Fruit fly (Drosophila melanogaster) whole organism, embryonic: ENCODE data around the gene RfC3.

Experiments used
- Abd-B ChIP-seq: fragments of 200-800 bp; sonication (Bioruptor generic); optimal IDR thresholded peaks from 2 replicates; lab custom pipeline; 2018; ENCODE audit warnings: missing biosample characterization, mild to moderate bottlenecking, missing genetic modification characterization, moderate library complexity
- Bgb ChIP-seq: fragments of 200-800 bp; sonication (Bioruptor generic); IDR thresholded peaks from 2 replicates; pipeline ENCODE4 v1.3.6; 2022; ENCODE audit warnings: missing biosample characterization, missing genetic modification characterization; ENCODE audit not compliant: partially characterized antibody
- CG11085 ChIP-seq: fragments of 200-800 bp; sonication (Bioruptor generic); IDR thresholded peaks from 2 replicates; pipeline ENCODE4 v1.3.6; 2022; ENCODE audit warnings: missing biosample characterization, missing genetic modification characterization
- CG11456 ChIP-seq: fragments of 200-800 bp; sonication (Bioruptor generic); IDR thresholded peaks from 3 replicates; pipeline ENCODE4 v1.3.6; 2022; ENCODE audit warnings: missing biosample characterization, missing genetic modification characterization
- CG11560 ChIP-seq: fragments of 200-800 bp; sonication (Bioruptor generic); IDR thresholded peaks from 3 replicates; pipeline ENCODE4 v1.3.6; 2022; ENCODE audit warnings: missing biosample characterization, missing genetic modification characterization
- CG12071 ChIP-seq: fragments of 200-800 bp; sonication (Bioruptor generic); optimal IDR thresholded peaks from 3 replicates; lab custom pipeline; 2018; ENCODE audit warnings: missing biosample characterization, mild to moderate bottlenecking, missing genetic modification characterization
- CG12104 ChIP-seq: fragments of 200-800 bp; sonication (Bioruptor generic); optimal IDR thresholded peaks from 3 replicates; lab custom pipeline; 2016; ENCODE audit warnings: missing biosample characterization, missing genetic modification characterization
- CG14667 ChIP-seq: fragments of 200-800 bp; sonication (Bioruptor generic); IDR thresholded peaks from 2 replicates; pipeline ENCODE4 v1.3.6; 2022; ENCODE audit warnings: missing biosample characterization, missing genetic modification characterization
- CG15479 ChIP-seq: fragments of 200-800 bp; sonication (Bioruptor generic); optimal IDR thresholded peaks from 3 replicates; lab custom pipeline; 2019; ENCODE audit warnings: missing biosample characterization, mild to moderate bottlenecking, missing genetic modification characterization, moderate library complexity
- CG15601 ChIP-seq: fragments of 200-800 bp; sonication (Bioruptor generic); optimal IDR thresholded peaks from 3 replicates; lab custom pipeline; 2019; ENCODE audit warnings: missing biosample characterization, mild to moderate bottlenecking, missing genetic modification characterization, moderate library complexity
- CG1602 ChIP-seq: fragments of 200-800 bp; sonication (Bioruptor generic); optimal IDR thresholded peaks from 3 replicates; lab custom pipeline; 2016; ENCODE audit warnings: missing biosample characterization, missing genetic modification characterization
- CG17359 ChIP-seq: fragments of 200-800 bp; sonication (Bioruptor generic); optimal IDR thresholded peaks from 3 replicates; lab custom pipeline; 2018; ENCODE audit warnings: missing biosample characterization, mild to moderate bottlenecking, missing genetic modification characterization, moderate library complexity
- CG17802 ChIP-seq: fragments of 200-800 bp; sonication (Bioruptor generic); optimal IDR thresholded peaks from 2 replicates; lab custom pipeline; 2018; ENCODE audit warnings: missing biosample characterization, mild to moderate bottlenecking, missing genetic modification characterization, moderate library complexity
- CG17829 ChIP-seq: fragments of 200-800 bp; optimal IDR thresholded peaks from 2 replicates; lab custom pipeline; 2019; ENCODE audit warnings: missing biosample characterization, mild to moderate bottlenecking, missing genetic modification characterization, moderate library complexity
- CG1792 ChIP-seq: fragments of 200-800 bp; sonication (Bioruptor generic); optimal IDR thresholded peaks from 2 replicates; lab custom pipeline; 2016; ENCODE audit warnings: missing biosample characterization, missing genetic modification characterization
- CG30403 ChIP-seq: fragments of 200-800 bp; sonication (Bioruptor generic); optimal IDR thresholded peaks from 3 replicates; lab custom pipeline; 2016; ENCODE audit warnings: missing biosample characterization, missing genetic modification characterization
- CG32767 ChIP-seq: fragments of 200-800 bp; sonication (Bioruptor generic); IDR thresholded peaks from 2 replicates; pipeline ENCODE4 v1.3.6; 2022; ENCODE audit warnings: missing biosample characterization, missing genetic modification characterization
- CG8281 ChIP-seq: fragments of 200-800 bp; sonication (Bioruptor generic); optimal IDR thresholded peaks from 2 replicates; lab custom pipeline; 2018; ENCODE audit warnings: missing biosample characterization, mild to moderate bottlenecking, missing genetic modification characterization, moderate library complexity
- CrebB ChIP-seq: fragments of 200-800 bp; sonication (Bioruptor generic); optimal IDR thresholded peaks from 3 replicates; lab custom pipeline; 2018; ENCODE audit warnings: missing biosample characterization, mild to moderate bottlenecking, missing genetic modification characterization
- Dek ChIP-seq: fragments of 200-800 bp; sonication (Bioruptor generic); optimal IDR thresholded peaks from 3 replicates; lab custom pipeline; 2019; ENCODE audit warnings: missing biosample characterization, mild to moderate bottlenecking, missing genetic modification characterization, moderate library complexity
- Drgx ChIP-seq: fragments of 200-800 bp; sonication (Bioruptor generic); IDR thresholded peaks from 2 replicates; pipeline ENCODE4 v1.3.6; 2022; ENCODE audit warnings: missing biosample characterization, missing genetic modification characterization
- E2f2 ChIP-seq: fragments of 200-800 bp; sonication (Bioruptor generic); IDR thresholded peaks from 2 replicates; pipeline ENCODE4 v1.3.6; 2022; ENCODE audit warnings: missing biosample characterization, missing genetic modification characterization
- Hr78 ChIP-seq, 2 experiments: fragments of 200-800 bp in 1 of 2; fragments of >200 bp in 1 of 2; sonication (Bioruptor generic) in 1 of 2; optimal IDR thresholded peaks; 2 replicates each; lab custom pipeline; 2017 to 2019; ENCODE audit warnings: missing biosample characterization in 2 of 2, missing genetic modification characterization in 2 of 2, mild to moderate bottlenecking in 1 of 2, moderate library complexity in 1 of 2
- MESR4 ChIP-seq: fragments of 200-800 bp; sonication (Bioruptor generic); optimal IDR thresholded peaks from 2 replicates; lab custom pipeline; 2018; ENCODE audit warnings: missing biosample characterization, mild to moderate bottlenecking, missing genetic modification characterization, moderate library complexity
- MTF-1 ChIP-seq: fragments of 200-800 bp; sonication (Bioruptor generic); optimal IDR thresholded peaks from 2 replicates; lab custom pipeline; 2018; ENCODE audit warnings: missing biosample characterization, mild to moderate bottlenecking, missing genetic modification characterization, borderline replicate concordance
- Max ChIP-seq: fragments of 200-800 bp; sonication (Bioruptor generic); optimal IDR thresholded peaks from 2 replicates; lab custom pipeline; 2016; ENCODE audit warnings: missing biosample characterization, mild to moderate bottlenecking, missing genetic modification characterization
- Tbp ChIP-seq: fragments of >200 bp; optimal IDR thresholded peaks from 2 replicates; lab custom pipeline; 2018; ENCODE audit warnings: missing biosample characterization, missing genetic modification characterization
- Vsx1 ChIP-seq: fragments of 200-800 bp; sonication (Bioruptor generic); optimal IDR thresholded peaks from 2 replicates; lab custom pipeline; 2017; ENCODE audit warnings: missing biosample characterization, mild to moderate bottlenecking, missing genetic modification characterization, missing genetic modification reagents
- abd-A ChIP-seq: fragments of 200-800 bp; sonication (Bioruptor generic); optimal IDR thresholded peaks from 3 replicates; lab custom pipeline; 2019; ENCODE audit warnings: missing biosample characterization, mild to moderate bottlenecking, missing genetic modification characterization, moderate library complexity
- cas ChIP-seq: fragments of 200-800 bp; sonication (Bioruptor generic); IDR thresholded peaks from 2 replicates; pipeline ENCODE4 v1.3.6; 2022; ENCODE audit warnings: missing biosample characterization, missing genetic modification characterization
- cg ChIP-seq: fragments of 200-800 bp; sonication (Bioruptor generic); optimal IDR thresholded peaks from 3 replicates; lab custom pipeline; 2019; ENCODE audit warnings: missing biosample characterization, mild to moderate bottlenecking, missing genetic modification characterization, moderate library complexity
- chif ChIP-seq, 2 experiments: fragments of 200-800 bp; sonication (Bioruptor generic); optimal IDR thresholded peaks; 3 replicates each; lab custom pipeline; 2016; ENCODE audit warnings: missing biosample characterization in 2 of 2, missing genetic modification characterization in 2 of 2
- chn ChIP-seq: fragments of 200-800 bp; sonication (Bioruptor generic); optimal IDR thresholded peaks from 2 replicates; lab custom pipeline; 2016; ENCODE audit warnings: missing biosample characterization, missing genetic modification characterization
- croc ChIP-seq: fragments of 200-800 bp; sonication (Bioruptor generic); conservative IDR thresholded peaks from 3 replicates; pipeline ENCODE4 v1.3.6; 2022; ENCODE audit warnings: missing biosample characterization, missing genetic modification characterization
- dati ChIP-seq: fragments of 200-800 bp; sonication (Bioruptor generic); IDR thresholded peaks from 2 replicates; pipeline ENCODE4 v1.3.6; 2022; ENCODE audit warnings: missing biosample characterization, missing genetic modification characterization
- en ChIP-seq: fragments of 200-800 bp; sonication (Bioruptor generic); optimal IDR thresholded peaks from 2 replicates; lab custom pipeline; 2016; ENCODE audit warnings: missing biosample characterization, missing genetic modification characterization
- grau ChIP-seq: fragments of 200-800 bp; optimal IDR thresholded peaks from 3 replicates; lab custom pipeline; 2019; ENCODE audit warnings: missing biosample characterization, mild to moderate bottlenecking, missing genetic modification characterization, moderate library complexity
- knrl ChIP-seq: fragments of 200-800 bp; sonication (Bioruptor generic); IDR thresholded peaks from 3 replicates; pipeline ENCODE4 v1.3.6; 2022; ENCODE audit warnings: missing biosample characterization, missing genetic modification characterization; ENCODE audit not compliant: partially characterized antibody
- mam ChIP-seq: fragments of 200-800 bp; sonication (Bioruptor generic); optimal IDR thresholded peaks from 3 replicates; lab custom pipeline; 2016; ENCODE audit warnings: missing biosample characterization, missing genetic modification characterization
- onecut ChIP-seq: fragments of 200-800 bp; sonication (Bioruptor generic); IDR thresholded peaks from 2 replicates; pipeline ENCODE4 v1.3.6; 2022; ENCODE audit warnings: missing biosample characterization, missing genetic modification characterization
- pfk ChIP-seq: fragments of 200-800 bp; sonication (Bioruptor generic); optimal IDR thresholded peaks from 2 replicates; lab custom pipeline; 2018; ENCODE audit warnings: missing biosample characterization, mild to moderate bottlenecking, missing genetic modification characterization, moderate library complexity
- pita ChIP-seq: fragments of 200-800 bp; sonication (Bioruptor generic); optimal IDR thresholded peaks from 2 replicates; lab custom pipeline; 2017; ENCODE audit warnings: missing biosample characterization, mild to moderate bottlenecking, missing genetic modification characterization
- prd ChIP-seq, 3 experiments: fragments of >200 bp in 2 of 3; fragments of 200-800 bp in 1 of 3; sonication (Bioruptor generic) in 1 of 3; optimal IDR thresholded peaks in 2 of 3; IDR thresholded peaks in 1 of 3; 2 replicates in 2 of 3; 3 replicates in 1 of 3; pipeline versions ENCODE4 v1.3.6 to Lab custom; 2017 to 2022; ENCODE audit warnings: missing biosample characterization in 1 of 3, missing genetic modification characterization in 1 of 3
- pum ChIP-seq: fragments of 200-800 bp; sonication (Bioruptor generic); optimal IDR thresholded peaks from 2 replicates; lab custom pipeline; 2016; ENCODE audit warnings: missing biosample characterization, missing genetic modification characterization
- tin ChIP-seq: fragments of 200-800 bp; sonication (Bioruptor generic); optimal IDR thresholded peaks from 3 replicates; lab custom pipeline; 2016; ENCODE audit warnings: missing biosample characterization, missing genetic modification characterization
- tio ChIP-seq: fragments of 200-800 bp; sonication (Bioruptor generic); optimal IDR thresholded peaks from 2 replicates; lab custom pipeline; 2017; ENCODE audit warnings: missing biosample characterization, missing genetic modification characterization, inconsistent platforms
- usp ChIP-seq: fragments of >200 bp; optimal IDR thresholded peaks from 2 replicates; lab custom pipeline; 2017; ENCODE audit warnings: missing biosample characterization, missing genetic modification characterization
- vfl ChIP-seq: fragments of 200-800 bp; sonication (Bioruptor generic); optimal IDR thresholded peaks from 2 replicates; lab custom pipeline; 2016; ENCODE audit warnings: missing biosample characterization, missing genetic modification characterization
- z ChIP-seq: fragments of 200-800 bp; sonication (Bioruptor generic); IDR thresholded peaks from 3 replicates; pipeline ENCODE4 v1.3.6; 2022; ENCODE audit warnings: missing biosample characterization, missing genetic modification characterization

Gene RfC3

DNA sequence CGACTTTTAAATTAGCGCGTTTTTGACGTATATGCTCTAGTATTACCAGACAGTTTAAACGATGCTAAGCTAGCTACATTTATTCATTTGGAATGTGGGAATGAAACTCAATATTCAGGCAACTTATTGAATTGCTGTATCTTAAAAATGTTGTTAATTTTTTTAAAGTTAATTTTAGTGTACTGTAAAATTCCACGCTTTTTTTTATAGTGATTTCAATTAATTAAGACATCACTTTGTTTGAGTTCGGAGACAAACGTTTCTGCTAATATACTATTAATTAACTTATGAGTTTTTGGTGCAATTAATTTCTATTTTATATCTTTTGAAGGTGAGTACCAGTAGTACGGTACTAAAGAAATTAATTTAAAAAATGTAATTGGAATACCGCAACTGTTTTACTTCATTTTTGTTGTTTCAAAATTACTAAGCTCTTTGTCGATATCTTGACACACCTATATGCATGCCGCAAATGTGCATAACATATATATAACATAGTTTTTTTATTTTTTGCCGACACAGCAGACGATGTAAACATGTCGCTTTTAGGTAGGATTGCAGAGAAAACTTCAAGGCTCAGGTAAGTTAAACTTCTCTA, 32.7 kb upstream of the RfC3 start, which contains the start of the genes Cdk1 and mRpS7 (continued):
- TF ChIP-seq en (GFP tag; lab: Kevin White, UChicago): no peak
- no peak for TF ChIP-seq abd-A (tag; lab: Kevin White, UChicago)
- peak; percentile 16; the same call in 1 of the 2 replicates for TF ChIP-seq dati (GFP tag; lab: Robert Waterston, UW)
- peak; percentile 85 for TF ChIP-seq CG17802 (tag; lab: Kevin White, UChicago)
- no peak for TF ChIP-seq CG12071 (GFP tag; lab: Kevin White, UChicago)
- no peak for TF ChIP-seq Hr78 (GFP tag; optimal IDR thresholded peaks at IDR 0.05; lab: Kevin White, UChicago)
- peak; percentile 82 for TF ChIP-seq E2f2 (GFP tag; lab: Robert Waterston, UW)
- TF ChIP-seq Dek (tag; lab: Kevin White, UChicago): peak; percentile 81
- TF ChIP-seq Abd-B: no peak
- TF ChIP-seq knrl (GFP tag; lab: Robert Waterston, UW): no peak
- no peak for TF ChIP-seq Bgb
- TF ChIP-seq chif (GFP tag; optimal IDR thresholded peaks at IDR 0.05; lab: Kevin White, UChicago): peak; percentile 17 to 53
- peak; percentile 53; the same call in 1 of the 2 replicates for TF ChIP-seq Drgx (GFP tag; lab: Robert Waterston, UW)
- TF ChIP-seq CG17829: peak; percentile 70
- TF ChIP-seq CG11560 (tag; lab: Robert Waterston, UW): no peak
- TF ChIP-seq Tbp: no peak
- peak; percentile 66 for TF ChIP-seq CG17359 (tag; lab: Kevin White, UChicago)
- no peak for TF ChIP-seq pita
- no peak for TF ChIP-seq CG15479 (GFP tag; lab: Kevin White, UChicago)
- no peak for TF ChIP-seq cg (GFP tag; lab: Kevin White, UChicago)
- TF ChIP-seq CG15601 (tag; lab: Kevin White, UChicago): peak; percentile 75
- no peak for TF ChIP-seq cas
- TF ChIP-seq usp (GFP tag; lab: Kevin White, UChicago): no peak
- peak; percentile 66 for TF ChIP-seq tin
- TF ChIP-seq CG8281 (tag; lab: Kevin White, UChicago): no peak
- TF ChIP-seq tio (GFP tag; lab: Kevin White, UChicago): peak; percentile 74
- TF ChIP-seq z (GFP tag; lab: Robert Waterston, UW): no peak
- TF ChIP-seq Vsx1 (GFP tag; lab: Kevin White, UChicago): peak; percentile 47
- TF ChIP-seq MTF-1: no peak
- peak; percentile 90 for TF ChIP-seq pfk
- peak; percentile 56 for TF ChIP-seq mam (GFP tag; lab: Kevin White, UChicago)
- TF ChIP-seq chn (GFP tag; lab: Kevin White, UChicago): peak; percentile 44
- TF ChIP-seq croc: peak; percentile 57
- TF ChIP-seq onecut (GFP tag; lab: Robert Waterston, UW): 0 out of 2 replicates have a peak, but pooled peaks have one; percentile 12
- peak; percentile 83 for TF ChIP-seq CG30403 (GFP tag; lab: Kevin White, UChicago)
- peak; percentile 52; the same call in 1 of the 3 replicates for TF ChIP-seq CG11456 (GFP tag; lab: Robert Waterston, UW)
- no peak for TF ChIP-seq CG11085 (GFP tag; lab: Robert Waterston, UW)
- TF ChIP-seq vfl: no peak
- TF ChIP-seq prd (optimal IDR thresholded peaks at IDR 0.05; lab: Kevin White, UChicago): no peak
- TF ChIP-seq prd (GFP tag; IDR thresholded peaks at IDR 0.05; lab: Robert Waterston, UW): peak; percentile 81
- TF ChIP-seq CrebB (tag; lab: Kevin White, UChicago): no peak
- peak; percentile 81 for TF ChIP-seq grau
- TF ChIP-seq Max (GFP tag; lab: Kevin White, UChicago): peak; percentile 79
- peak; percentile 63 for TF ChIP-seq CG12104 (GFP tag; lab: Kevin White, UChicago)
- TF ChIP-seq pum (GFP tag; lab: Kevin White, UChicago): peak; percentile 56
- TF ChIP-seq CG1602 (GFP tag; lab: Kevin White, UChicago): peak; percentile 70
- no peak for TF ChIP-seq CG1792 (GFP tag; lab: Kevin White, UChicago)
- peak; percentile 61; the same call in 1 of the 2 replicates for TF ChIP-seq CG32767 (GFP tag; lab: Robert Waterston, UW)
- TF ChIP-seq CG14667 (GFP tag; lab: Robert Waterston, UW): no peak; the same call in 1 of the 2 replicates
- peak; percentile 62 for TF ChIP-seq MESR4
